Worm (Caenorhabditis elegans): Measurements from ENCODE around the gene best-9.

- TF ChIP-seq ama-1 (optimal IDR thresholded peaks at IDR 0.05) (no peak), fkh-10 (GFP tag; optimal IDR thresholded peaks at IDR 0.05) (no peak), lin-15B (tag; optimal IDR thresholded peaks at IDR 0.05) (no peak), lin-35 (GFP tag; optimal IDR thresholded peaks at IDR 0.05) (no peak), nhr-85 (tag) (no peak), nhr-77 (tag; optimal IDR thresholded peaks at IDR 0.05) (no peak), fos-1 (tag; optimal IDR thresholded peaks at IDR 0.05) (no peak), mep-1 (tag; optimal IDR thresholded peaks at IDR 0.05) (no peak), egl-27 (tag; optimal IDR thresholded peaks at IDR 0.05) (no peak), lsy-2 (tag; optimal IDR thresholded peaks at IDR 0.05) (no peak), ztf-4 (tag; optimal IDR thresholded peaks at IDR 0.05) (no peak), unc-62 (GFP tag; optimal IDR thresholded peaks at IDR 0.05) (no peak), sptf-1 (tag; optimal IDR thresholded peaks at IDR 0.05) (no peak)
Measured at ce11 chrIV:6602376-6602775, 41.8 kb downstream of the best-9 start, which contains the start of gene F15B10.3.

Data from whole organism, L1 larva.